Worm (Caenorhabditis elegans) whole organism, L1 larva: ENCODE measurements around the gene cyp-13A12.
A peak's percentile ranks its signal among the peaks of the same experiment; 100 is the strongest.

Source experiments
- C34B4.2 ChIP-seq: sonication (generic microtip); optimal IDR thresholded peaks from 2 replicates; lab custom pipeline; 2017; ENCODE audit warnings: mild to moderate bottlenecking, missing genetic modification characterization, missing compliant biosample characterization
- F16B12.6 ChIP-seq: fragments of 150-350 bp; optimal IDR thresholded peaks from 2 replicates; lab custom pipeline; 2014; ENCODE audit warnings: missing biosample characterization, missing genetic modification characterization
- Y116A8C.19 ChIP-seq: sonication (generic microtip); optimal IDR thresholded peaks from 2 replicates; lab custom pipeline; 2016; ENCODE audit warnings: missing compliant biosample characterization, missing genetic modification characterization, borderline replicate concordance
- aha-1 ChIP-seq: fragments of 150-350 bp; optimal IDR thresholded peaks from 2 replicates; lab custom pipeline; 2014; ENCODE audit warnings: missing biosample characterization, missing genetic modification characterization
- aly-2 ChIP-seq: fragments of 150-350 bp; optimal IDR thresholded peaks from 2 replicates; lab custom pipeline; 2014; ENCODE audit warnings: missing biosample characterization, missing genetic modification characterization
- blmp-1 ChIP-seq: fragments of 150-350 bp; optimal IDR thresholded peaks from 2 replicates; lab custom pipeline; 2014; ENCODE audit warnings: missing biosample characterization, missing genetic modification characterization
- ceh-63 ChIP-seq: fragments of 200-800 bp; sonication (Bioruptor generic); optimal IDR thresholded peaks from 2 replicates; lab custom pipeline; 2018; ENCODE audit warnings: mild to moderate bottlenecking, missing genetic modification characterization, missing compliant biosample characterization
- ceh-8 ChIP-seq: fragments of 200-800 bp; sonication (Bioruptor generic); optimal IDR thresholded peaks from 2 replicates; lab custom pipeline; 2018; ENCODE audit warnings: mild to moderate bottlenecking, missing genetic modification characterization, moderate library complexity, missing compliant biosample characterization
- ceh-88 ChIP-seq: fragments of 200-800 bp; sonication (Bioruptor generic); IDR thresholded peaks from 2 replicates; pipeline ENCODE4 v1.3.6; 2022; ENCODE audit warnings: missing genetic modification characterization, missing compliant biosample characterization
- ceh-90 ChIP-seq: sonication (generic microtip); optimal IDR thresholded peaks from 2 replicates; lab custom pipeline; 2016; ENCODE audit warnings: missing genetic modification characterization, missing compliant biosample characterization
- efl-3 ChIP-seq: fragments of 200-800 bp; sonication (Bioruptor generic); optimal IDR thresholded peaks from 2 replicates; lab custom pipeline; 2018; ENCODE audit warnings: mild to moderate bottlenecking, missing genetic modification characterization, missing compliant biosample characterization
- egl-13 ChIP-seq: sonication (generic microtip); optimal IDR thresholded peaks from 2 replicates; lab custom pipeline; 2016; ENCODE audit warnings: missing genotype, missing genetic modification reagents, missing genetic modification characterization, missing compliant biosample characterization
- egl-27 ChIP-seq, 2 experiments: fragments of 150-350 bp in 1 of 2; sonication (generic microtip); optimal IDR thresholded peaks; 3 replicates each; lab custom pipeline; 2017 to 2018; ENCODE audit warnings: missing biosample characterization in 2 of 2, missing genetic modification characterization in 2 of 2, missing genetic modification reagents in 2 of 2
- elt-2 ChIP-seq: sonication (generic microtip); optimal IDR thresholded peaks from 2 replicates; lab custom pipeline; 2016; ENCODE audit warnings: missing genetic modification characterization, mild to moderate bottlenecking, inconsistent platforms, missing compliant biosample characterization, missing genetic modification reagents
- ets-5 ChIP-seq: fragments of 200-800 bp; sonication (Bioruptor generic); IDR thresholded peaks from 2 replicates; pipeline ENCODE4 v1.3.6; 2022; ENCODE audit warnings: missing genetic modification characterization, missing compliant biosample characterization
- fkh-10 ChIP-seq: sonication (generic microtip); optimal IDR thresholded peaks from 2 replicates; lab custom pipeline; 2017; ENCODE audit warnings: missing biosample characterization, missing genetic modification reagents, missing genetic modification characterization
- fkh-4 ChIP-seq: sonication (generic microtip); optimal IDR thresholded peaks from 2 replicates; lab custom pipeline; 2016; ENCODE audit warnings: missing compliant biosample characterization, missing genetic modification characterization, borderline replicate concordance
- fkh-8 ChIP-seq: sonication (generic microtip); optimal IDR thresholded peaks from 2 replicates; lab custom pipeline; 2016; ENCODE audit warnings: mild to moderate bottlenecking, missing genetic modification characterization, missing compliant biosample characterization
- fos-1 ChIP-seq: fragments of 150-350 bp; optimal IDR thresholded peaks from 2 replicates; lab custom pipeline; 2014; ENCODE audit warnings: missing biosample characterization, missing genetic modification characterization
- grh-1 ChIP-seq: fragments of 200-800 bp; sonication (Bioruptor generic); IDR thresholded peaks from 2 replicates; pipeline ENCODE4 v1.3.6; 2022; ENCODE audit warnings: missing genetic modification reagents, missing genetic modification characterization, missing compliant biosample characterization
- hlh-4 ChIP-seq: sonication (generic microtip); optimal IDR thresholded peaks from 2 replicates; lab custom pipeline; 2016; ENCODE audit warnings: mild to moderate bottlenecking, missing genetic modification characterization, missing compliant biosample characterization
- lin-13 ChIP-seq: fragments of 150-350 bp; optimal IDR thresholded peaks from 2 replicates; lab custom pipeline; 2014; ENCODE audit warnings: missing biosample characterization, missing genetic modification reagents, missing genetic modification characterization
- lin-14 ChIP-seq: fragments of 200-800 bp; sonication (Bioruptor generic); optimal IDR thresholded peaks from 2 replicates; lab custom pipeline; 2018; ENCODE audit warnings: mild to moderate bottlenecking, missing genetic modification characterization, moderate library complexity, missing compliant biosample characterization
- lin-39 ChIP-seq: fragments of 150-350 bp; optimal IDR thresholded peaks from 2 replicates; lab custom pipeline; 2014; ENCODE audit warnings: missing biosample characterization, missing genetic modification reagents, missing genetic modification characterization
- lir-3 ChIP-seq: sonication (generic microtip); optimal IDR thresholded peaks from 2 replicates; lab custom pipeline; 2016; ENCODE audit warnings: mild to moderate bottlenecking, missing genetic modification characterization, moderate library complexity, missing compliant biosample characterization; ENCODE audit not compliant: poor library complexity
- mdl-1 ChIP-seq, 2 experiments: fragments of 150-350 bp; optimal IDR thresholded peaks; 2 replicates each; lab custom pipeline; 2014 to 2017; ENCODE audit warnings: missing biosample characterization in 2 of 2, missing genetic modification characterization in 2 of 2, inconsistent platforms in 1 of 2
- mef-2 ChIP-seq: fragments of 150-350 bp; optimal IDR thresholded peaks from 2 replicates; lab custom pipeline; 2014; ENCODE audit warnings: missing biosample characterization, missing genetic modification characterization
- mep-1 ChIP-seq: fragments of 150-350 bp; optimal IDR thresholded peaks from 2 replicates; lab custom pipeline; 2014; ENCODE audit warnings: missing biosample characterization, missing genetic modification characterization
- nhr-11 ChIP-seq: fragments of 150-350 bp; optimal IDR thresholded peaks from 2 replicates; lab custom pipeline; 2014; ENCODE audit warnings: missing biosample characterization, missing genetic modification characterization
- nhr-237 ChIP-seq: fragments of 150-350 bp; optimal IDR thresholded peaks from 2 replicates; lab custom pipeline; 2014; ENCODE audit warnings: missing biosample characterization, missing genetic modification characterization
- nhr-28 ChIP-seq: fragments of 150-350 bp; optimal IDR thresholded peaks from 2 replicates; lab custom pipeline; 2014; ENCODE audit warnings: missing biosample characterization, missing genetic modification characterization
- nhr-71 ChIP-seq: sonication (generic microtip); optimal IDR thresholded peaks from 2 replicates; lab custom pipeline; 2016; ENCODE audit warnings: mild to moderate bottlenecking, missing genetic modification characterization, moderate library complexity, missing compliant biosample characterization
- nhr-76 ChIP-seq: sonication (generic microtip); optimal IDR thresholded peaks from 2 replicates; lab custom pipeline; 2017; ENCODE audit warnings: missing biosample characterization, missing genetic modification characterization
- nhr-77 ChIP-seq: fragments of 150-350 bp; optimal IDR thresholded peaks from 2 replicates; lab custom pipeline; 2014; ENCODE audit warnings: missing biosample characterization, missing genetic modification characterization
- nhr-85 ChIP-seq: sonication (generic microtip); peaks from one replicate; lab custom pipeline; 2016; ENCODE audit warnings: missing genetic modification characterization, inconsistent platforms, missing compliant biosample characterization
- nhr-90 ChIP-seq: sonication (generic microtip); optimal IDR thresholded peaks from 2 replicates; lab custom pipeline; 2016; ENCODE audit warnings: mild to moderate bottlenecking, missing genetic modification characterization, missing compliant biosample characterization; ENCODE audit not compliant: poor library complexity
- pag-3 ChIP-seq: sonication (generic microtip); optimal IDR thresholded peaks from 2 replicates; lab custom pipeline; 2017; ENCODE audit warnings: missing genetic modification characterization, mild to moderate bottlenecking, missing compliant biosample characterization, antibody characterized with exemption, borderline replicate concordance; ENCODE audit not compliant: insufficient read depth
- pax-3 ChIP-seq: fragments of 200-800 bp; sonication (Bioruptor generic); optimal IDR thresholded peaks from 2 replicates; lab custom pipeline; 2018; ENCODE audit warnings: mild to moderate bottlenecking, missing genetic modification characterization, moderate library complexity, missing compliant biosample characterization
- rnt-1 ChIP-seq: sonication (generic microtip); optimal IDR thresholded peaks from 2 replicates; lab custom pipeline; 2016; ENCODE audit warnings: mild to moderate bottlenecking, missing genetic modification characterization, moderate library complexity, missing compliant biosample characterization
- skn-1 ChIP-seq: fragments of 150-350 bp; optimal IDR thresholded peaks from 2 replicates; lab custom pipeline; 2014; ENCODE audit warnings: missing biosample characterization, missing genetic modification characterization
- sox-4 ChIP-seq: sonication (generic microtip); optimal IDR thresholded peaks from 2 replicates; lab custom pipeline; 2016; ENCODE audit warnings: missing genetic modification characterization, missing compliant biosample characterization
- sptf-1 ChIP-seq: fragments of 150-350 bp; optimal IDR thresholded peaks from 2 replicates; lab custom pipeline; 2014; ENCODE audit warnings: missing biosample characterization, missing genetic modification characterization
- swsn-7 ChIP-seq: sonication (generic microtip); optimal IDR thresholded peaks from 2 replicates; lab custom pipeline; 2016; ENCODE audit warnings: missing genetic modification characterization, missing compliant biosample characterization
- tbx-2 ChIP-seq: sonication (generic microtip); optimal IDR thresholded peaks from 2 replicates; lab custom pipeline; 2016; ENCODE audit warnings: missing genetic modification characterization, missing compliant biosample characterization
- tlp-1 ChIP-seq: fragments of 150-350 bp; optimal IDR thresholded peaks from 2 replicates; lab custom pipeline; 2014; ENCODE audit warnings: missing biosample characterization, missing genetic modification characterization
- unc-130 ChIP-seq: fragments of 150-350 bp; optimal IDR thresholded peaks from 2 replicates; lab custom pipeline; 2017; ENCODE audit warnings: missing biosample characterization, missing genetic modification characterization, inconsistent platforms
- unc-62 ChIP-seq: fragments of 150-350 bp; optimal IDR thresholded peaks from 2 replicates; lab custom pipeline; 2014; ENCODE audit warnings: missing biosample characterization, missing genetic modification reagents, missing genetic modification characterization
- unc-86 ChIP-seq: sonication (generic microtip); optimal IDR thresholded peaks from 2 replicates; lab custom pipeline; 2016; ENCODE audit warnings: missing genetic modification characterization, missing compliant biosample characterization
- unc-98 ChIP-seq: fragments of 200-800 bp; sonication (Bioruptor generic); IDR thresholded peaks from 2 replicates; pipeline ENCODE4 v1.3.6; 2022; ENCODE audit warnings: missing genetic modification characterization, missing compliant biosample characterization
- vab-15 ChIP-seq: sonication (generic microtip); optimal IDR thresholded peaks from 2 replicates; lab custom pipeline; 2017; ENCODE audit warnings: missing genotype, mild to moderate bottlenecking, missing genetic modification characterization, missing compliant biosample characterization
- xbp-1 ChIP-seq: sonication (generic microtip); optimal IDR thresholded peaks from 2 replicates; lab custom pipeline; 2016; ENCODE audit warnings: missing genetic modification characterization, missing compliant biosample characterization
- ztf-4 ChIP-seq: fragments of 150-350 bp; optimal IDR thresholded peaks from 2 replicates; lab custom pipeline; 2014; ENCODE audit warnings: missing biosample characterization, missing genetic modification characterization

The cyp-13A12 gene

DNA sequence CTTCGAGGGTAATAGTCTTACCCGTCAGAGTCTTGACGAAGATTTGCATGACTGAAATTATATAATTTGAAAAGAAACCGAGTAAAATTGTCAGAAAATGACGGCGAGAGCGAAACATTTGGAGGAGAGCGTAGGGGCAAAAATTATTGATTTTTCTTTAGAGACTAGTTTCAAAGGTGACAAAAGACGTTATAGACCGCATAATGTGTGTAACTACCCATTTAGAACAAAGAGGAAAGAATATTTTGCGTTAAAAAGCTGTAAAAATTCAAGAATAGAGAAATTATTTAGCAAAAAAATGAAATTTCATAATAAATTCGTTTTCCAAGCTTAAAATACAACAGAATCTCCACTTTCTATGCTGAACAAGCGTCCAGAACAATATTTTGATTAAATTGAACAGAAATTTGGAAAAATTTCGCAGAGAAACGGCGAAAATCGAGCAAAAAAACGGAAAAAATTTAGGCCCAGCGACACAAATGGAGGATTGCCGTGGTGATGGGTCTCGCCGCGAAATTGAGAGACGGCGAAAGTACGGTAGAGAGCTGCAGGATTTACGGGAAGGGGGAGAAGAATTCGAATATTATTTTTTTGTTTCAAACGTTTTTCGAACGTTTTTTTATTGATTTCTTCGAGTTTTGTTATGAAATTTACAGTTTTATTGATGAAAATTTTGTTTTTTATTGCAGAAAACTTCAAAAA lies 45.7 kb upstream of the cyp-13A12 start, which contains the start of the genes ubq-2 and frg-1 (continued):
- TF ChIP-seq nhr-76 (tag; lab: Kevin White, UChicago), result no peak
- peak; percentile 93 for TF ChIP-seq nhr-85
- TF ChIP-seq swsn-7, result peak; percentile 93
- no peak for TF ChIP-seq tlp-1
- TF ChIP-seq blmp-1 (tag; lab: Kevin White, UChicago), result peak; percentile 81
- peak; percentile 86 for TF ChIP-seq unc-86 (tag; lab: Kevin White, UChicago)
- no peak for TF ChIP-seq unc-98 (GFP tag; lab: Robert Waterston, UW)
- peak; percentile 78 for TF ChIP-seq grh-1 (GFP tag; lab: Robert Waterston, UW)
- peak; percentile 87 for TF ChIP-seq lin-14 (GFP tag; lab: Kevin White, UChicago)
- peak; percentile 88 for TF ChIP-seq lin-13 (GFP tag; lab: Kevin White, UChicago)
- TF ChIP-seq mef-2, result peak; percentile 72
- TF ChIP-seq aha-1 (tag; lab: Kevin White, UChicago), result peak; percentile 6
- TF ChIP-seq ceh-88 (GFP tag; lab: Robert Waterston, UW), result no peak
- peak; percentile 48 for TF ChIP-seq fkh-10 (GFP tag; lab: Kevin White, UChicago)
- TF ChIP-seq nhr-11 (tag; lab: Kevin White, UChicago), result peak; percentile 19
- TF ChIP-seq nhr-77 (tag; lab: Kevin White, UChicago), result peak; percentile 79
- no peak for TF ChIP-seq unc-62 (GFP tag; lab: Kevin White, UChicago)
- TF ChIP-seq xbp-1 (tag; lab: Kevin White, UChicago), result peak; percentile 89
- TF ChIP-seq F16B12.6 (tag; lab: Kevin White, UChicago), result peak; percentile 78
- no peak for TF ChIP-seq C34B4.2 (tag; lab: Kevin White, UChicago)
- peak; percentile 67 for TF ChIP-seq egl-13 (tag; lab: Kevin White, UChicago)
- peak; percentile 60 for TF ChIP-seq skn-1 (tag; lab: Kevin White, UChicago)
- no peak for TF ChIP-seq vab-15 (tag; lab: Kevin White, UChicago)
- no peak for TF ChIP-seq nhr-237
- TF ChIP-seq ceh-63 (GFP tag; lab: Kevin White, UChicago), result no peak
- peak; percentile 86 for TF ChIP-seq nhr-90
- peak; percentile 93 for TF ChIP-seq rnt-1
- TF ChIP-seq elt-2, result peak; percentile 61
- no peak for TF ChIP-seq Y116A8C.19 (tag; lab: Kevin White, UChicago)
- TF ChIP-seq aly-2, result peak; percentile 84
- peak; percentile 91 for TF ChIP-seq fkh-8 (tag; lab: Kevin White, UChicago)
- peak; percentile 68 for TF ChIP-seq ztf-4
- TF ChIP-seq ets-5 (GFP tag; lab: Robert Waterston, UW), result no peak
- TF ChIP-seq mep-1 (tag; lab: Kevin White, UChicago), result peak; percentile 82
- peak; percentile 96 for TF ChIP-seq unc-130 (tag; lab: Kevin White, UChicago)
- TF ChIP-seq pax-3 (tag; lab: Kevin White, UChicago), result peak; percentile 64
- TF ChIP-seq lir-3 (tag; lab: Kevin White, UChicago), result no peak
- no peak for TF ChIP-seq sptf-1 (tag; lab: Kevin White, UChicago)
- peak; percentile 35 for TF ChIP-seq fkh-4 (tag; lab: Kevin White, UChicago)
- TF ChIP-seq efl-3 (GFP tag; lab: Kevin White, UChicago), result no peak
- no peak for TF ChIP-seq hlh-4 (tag; lab: Kevin White, UChicago)
- peak; percentile 71 for TF ChIP-seq lin-39 (tag; lab: Kevin White, UChicago)
- TF ChIP-seq nhr-71 (tag; lab: Kevin White, UChicago), result peak; percentile 93
- no peak for TF ChIP-seq ceh-90 (tag; lab: Kevin White, UChicago)
- TF ChIP-seq tbx-2 (tag; lab: Kevin White, UChicago), result peak; percentile 91
- TF ChIP-seq mdl-1 (tag; optimal IDR thresholded peaks at IDR 0.05; lab: Kevin White, UChicago), result peak in 1 of 2 experiments; percentile 73
- no peak for TF ChIP-seq nhr-28 (tag; lab: Kevin White, UChicago)
- peak; percentile 85 for TF ChIP-seq fos-1 (tag; lab: Kevin White, UChicago)
- peak; percentile 79 for TF ChIP-seq sox-4 (tag; lab: Kevin White, UChicago)
- no peak for TF ChIP-seq pag-3 (tag; lab: Kevin White, UChicago)
- peak; percentile 49 for TF ChIP-seq ceh-8 (GFP tag; lab: Kevin White, UChicago)
- no peak for TF ChIP-seq egl-27 (tag; optimal IDR thresholded peaks at IDR 0.05; lab: Kevin White, UChicago)
